Fruit fly (Drosophila melanogaster) whole organism, embryonic: Measurements from ENCODE around the gene CG11279.

Experiments
- Antp ChIP-seq: fragments of 200-800 bp; sonication (Bioruptor generic); optimal IDR thresholded peaks from 3 replicates; lab custom pipeline; 2016; ENCODE audit warnings: missing biosample characterization, missing genetic modification characterization
- Awh ChIP-seq: fragments of 200-800 bp; sonication (Bioruptor generic); IDR thresholded peaks from 2 replicates; pipeline ENCODE4, ENCODE4 v1.3.6; 2022; ENCODE audit warnings: missing biosample characterization, missing genetic modification characterization
- CG10147 ChIP-seq: fragments of 200-800 bp; sonication (Bioruptor generic); optimal IDR thresholded peaks from 2 replicates; lab custom pipeline; 2019; ENCODE audit warnings: missing biosample characterization, mild to moderate bottlenecking, missing genetic modification characterization, moderate library complexity
- CG10462 ChIP-seq: fragments of 200-800 bp; sonication (Bioruptor generic); optimal IDR thresholded peaks from 2 replicates; lab custom pipeline; 2016; ENCODE audit warnings: missing biosample characterization, missing genetic modification characterization
- CG12391 ChIP-seq: fragments of 200-800 bp; sonication (Bioruptor generic); optimal IDR thresholded peaks from 3 replicates; lab custom pipeline; 2018; ENCODE audit warnings: missing biosample characterization, mild to moderate bottlenecking, missing genetic modification characterization, moderate library complexity
- CG1529 ChIP-seq: fragments of 200-800 bp; sonication (Bioruptor generic); optimal IDR thresholded peaks from 3 replicates; lab custom pipeline; 2018; ENCODE audit warnings: missing biosample characterization, missing genetic modification characterization
- CG18011 ChIP-seq: fragments of 200-800 bp; sonication (Bioruptor generic); optimal IDR thresholded peaks from 2 replicates; lab custom pipeline; 2017; ENCODE audit warnings: missing biosample characterization, missing genetic modification characterization, mild to moderate bottlenecking, moderate library complexity, missing genotype
- CG18476 ChIP-seq: fragments of 200-800 bp; sonication (Bioruptor generic); optimal IDR thresholded peaks from 2 replicates; lab custom pipeline; 2016; ENCODE audit warnings: missing biosample characterization, mild to moderate bottlenecking, missing genetic modification characterization
- CG2129 ChIP-seq: fragments of 200-800 bp; sonication (Bioruptor generic); IDR thresholded peaks from 2 replicates; pipeline ENCODE4 v1.3.6; 2022; ENCODE audit warnings: missing biosample characterization, missing genetic modification characterization; ENCODE audit not compliant: partially characterized antibody
- CG2199 ChIP-seq: fragments of 200-800 bp; sonication (Bioruptor generic); IDR thresholded peaks from 3 replicates; pipeline ENCODE4 v1.3.6; 2022; ENCODE audit warnings: missing biosample characterization, missing genetic modification characterization
- CG2875 ChIP-seq: fragments of 200-800 bp; sonication (Bioruptor generic); optimal IDR thresholded peaks from 2 replicates; lab custom pipeline; 2017; ENCODE audit warnings: missing biosample characterization, mild to moderate bottlenecking, missing genetic modification characterization, missing genetic modification reagents
- CG30020 ChIP-seq: fragments of 200-800 bp; optimal IDR thresholded peaks from 2 replicates; lab custom pipeline; 2019; ENCODE audit warnings: missing biosample characterization, mild to moderate bottlenecking, missing genetic modification characterization, moderate library complexity
- CG33213 ChIP-seq: fragments of 200-800 bp; sonication (Bioruptor generic); optimal IDR thresholded peaks from 3 replicates; lab custom pipeline; 2016; ENCODE audit warnings: missing biosample characterization, missing genetic modification characterization
- CG33557 ChIP-seq: fragments of 200-800 bp; sonication (Bioruptor generic); optimal IDR thresholded peaks from 2 replicates; lab custom pipeline; 2019; ENCODE audit warnings: missing biosample characterization, mild to moderate bottlenecking, missing genetic modification characterization, moderate library complexity
- CG4820 ChIP-seq: fragments of 200-800 bp; sonication (Bioruptor generic); optimal IDR thresholded peaks from 3 replicates; lab custom pipeline; 2016; ENCODE audit warnings: missing biosample characterization, missing genetic modification characterization
- CG5245 ChIP-seq: fragments of 200-800 bp; sonication (Bioruptor generic); optimal IDR thresholded peaks from 3 replicates; lab custom pipeline; 2016; ENCODE audit warnings: missing biosample characterization, missing genetic modification characterization
- CG7357 ChIP-seq: fragments of 200-800 bp; sonication (Bioruptor generic); IDR thresholded peaks from 3 replicates; pipeline ENCODE4 v1.3.6; 2022; ENCODE audit warnings: missing biosample characterization, missing genetic modification characterization
- CG7556 ChIP-seq: fragments of 200-800 bp; sonication (Bioruptor generic); optimal IDR thresholded peaks from 2 replicates; lab custom pipeline; 2017; ENCODE audit warnings: missing biosample characterization, mild to moderate bottlenecking, missing genetic modification characterization
- CG7963 ChIP-seq: fragments of 200-800 bp; sonication (Bioruptor generic); IDR thresholded peaks from 3 replicates; pipeline ENCODE4 v1.3.6; 2022; ENCODE audit warnings: missing biosample characterization, missing genetic modification characterization; ENCODE audit not compliant: partially characterized antibody
- CG8388 ChIP-seq: fragments of 200-800 bp; sonication (Bioruptor generic); optimal IDR thresholded peaks from 2 replicates; lab custom pipeline; 2019; ENCODE audit warnings: missing biosample characterization, mild to moderate bottlenecking, missing genetic modification characterization, moderate library complexity
- Chrac-16 ChIP-seq: fragments of 200-800 bp; sonication (Bioruptor generic); optimal IDR thresholded peaks from 3 replicates; lab custom pipeline; 2016; ENCODE audit warnings: missing biosample characterization, missing genetic modification characterization
- D19B ChIP-seq: fragments of 200-800 bp; sonication (Bioruptor generic); optimal IDR thresholded peaks from 2 replicates; lab custom pipeline; 2017; ENCODE audit warnings: missing biosample characterization, mild to moderate bottlenecking, missing genetic modification characterization
- Deaf1 ChIP-seq: fragments of 200-800 bp; optimal IDR thresholded peaks from 3 replicates; lab custom pipeline; 2019; ENCODE audit warnings: missing biosample characterization, mild to moderate bottlenecking, missing genetic modification characterization, moderate library complexity
- Dll ChIP-seq: fragments of 200-800 bp; sonication (Bioruptor generic); IDR thresholded peaks from 4 replicates; pipeline ENCODE4 v1.3.6; 2022; ENCODE audit warnings: missing biosample characterization, missing genetic modification characterization; ENCODE audit not compliant: partially characterized antibody
- Dref ChIP-seq: fragments of 200-800 bp; sonication (Bioruptor generic); IDR thresholded peaks from 2 replicates; pipeline ENCODE4 v1.3.6; 2022; ENCODE audit warnings: missing biosample characterization, missing genetic modification characterization
- E2f2 ChIP-seq: fragments of 200-800 bp; sonication (Bioruptor generic); IDR thresholded peaks from 2 replicates; pipeline ENCODE4 v1.3.6; 2022; ENCODE audit warnings: missing biosample characterization, missing genetic modification characterization
- Eip74EF ChIP-seq, 2 experiments: fragments of 200-800 bp in 1 of 2; fragments of >200 bp in 1 of 2; sonication (Bioruptor generic) in 1 of 2; optimal IDR thresholded peaks; 2 replicates each; lab custom pipeline; 2017 to 2019; ENCODE audit warnings: missing biosample characterization in 2 of 2, missing genetic modification characterization in 2 of 2, mild to moderate bottlenecking in 1 of 2, moderate library complexity in 1 of 2
- Gsc ChIP-seq: fragments of 200-800 bp; sonication (Bioruptor generic); IDR thresholded peaks from 2 replicates; pipeline ENCODE4 v1.3.6; 2022; ENCODE audit warnings: missing biosample characterization, missing genetic modification characterization
- Kr ChIP-seq: fragments of 200-800 bp; sonication (Bioruptor generic); optimal IDR thresholded peaks from 2 replicates; lab custom pipeline; 2017; ENCODE audit warnings: missing biosample characterization, mild to moderate bottlenecking, missing genetic modification characterization
- Mad ChIP-seq: fragments of 200-800 bp; sonication (Bioruptor generic); optimal IDR thresholded peaks from 2 replicates; lab custom pipeline; 2016; ENCODE audit warnings: missing biosample characterization, missing genetic modification characterization
- Ravus ChIP-seq: fragments of 200-800 bp; sonication (Bioruptor generic); IDR thresholded peaks from 2 replicates; pipeline ENCODE4 v1.3.6; 2022; ENCODE audit warnings: missing biosample characterization, missing genetic modification characterization
- Sox102F ChIP-seq: fragments of 200-800 bp; sonication (Bioruptor generic); optimal IDR thresholded peaks from 2 replicates; lab custom pipeline; 2018; ENCODE audit warnings: missing biosample characterization, mild to moderate bottlenecking, missing genetic modification characterization, moderate library complexity
- Stat92E ChIP-seq, 3 experiments: fragments of >200 bp in 2 of 3; fragments of 200-800 bp in 1 of 3; sonication (Bioruptor generic) in 1 of 3; optimal IDR thresholded peaks; 2 replicates each; lab custom pipeline; 2017 to 2019; ENCODE audit warnings: missing biosample characterization in 3 of 3, missing genetic modification characterization in 3 of 3, mild to moderate bottlenecking in 1 of 3, moderate library complexity in 1 of 3
- cg ChIP-seq: fragments of 200-800 bp; sonication (Bioruptor generic); optimal IDR thresholded peaks from 3 replicates; lab custom pipeline; 2019; ENCODE audit warnings: missing biosample characterization, mild to moderate bottlenecking, missing genetic modification characterization, moderate library complexity
- chinmo ChIP-seq: fragments of 200-800 bp; sonication (Bioruptor generic); IDR thresholded peaks from 4 replicates; pipeline ENCODE4 v1.3.6; 2022; ENCODE audit warnings: missing biosample characterization, missing genetic modification characterization; ENCODE audit not compliant: partially characterized antibody
- chm ChIP-seq: fragments of 200-800 bp; sonication (Bioruptor generic); IDR thresholded peaks from 2 replicates; pipeline ENCODE4 v1.3.6; 2022; ENCODE audit warnings: missing biosample characterization, missing genetic modification characterization
- ci ChIP-seq: fragments of 200-800 bp; sonication (Bioruptor generic); IDR thresholded peaks from 3 replicates; pipeline ENCODE4 v1.3.6; 2022; ENCODE audit warnings: missing biosample characterization, missing genetic modification characterization
- dpn ChIP-seq, 2 experiments: fragments of 200-800 bp; sonication (Bioruptor generic); optimal IDR thresholded peaks; 3 replicates each; lab custom pipeline; 2016; ENCODE audit warnings: missing biosample characterization in 2 of 2, missing genetic modification characterization in 2 of 2
- fd102C ChIP-seq: fragments of 200-800 bp; sonication (Bioruptor generic); optimal IDR thresholded peaks from 2 replicates; lab custom pipeline; 2018; ENCODE audit warnings: missing biosample characterization, mild to moderate bottlenecking, missing genetic modification characterization, moderate library complexity
- kay ChIP-seq: fragments of 200-800 bp; sonication (Bioruptor generic); optimal IDR thresholded peaks from 2 replicates; lab custom pipeline; 2016; ENCODE audit warnings: missing biosample characterization, missing genetic modification characterization
- kni ChIP-seq: fragments of 200-800 bp; sonication (Bioruptor generic); optimal IDR thresholded peaks from 3 replicates; lab custom pipeline; 2017; ENCODE audit warnings: mild to moderate bottlenecking, missing biosample characterization, missing genetic modification reagents, missing genetic modification characterization
- lab ChIP-seq: fragments of 200-800 bp; sonication (Bioruptor generic); optimal IDR thresholded peaks from 3 replicates; lab custom pipeline; 2017; ENCODE audit warnings: missing biosample characterization, missing genetic modification characterization, mild to moderate bottlenecking, moderate library complexity, missing genetic modification reagents
- nerfin-2 ChIP-seq: fragments of 200-800 bp; sonication (Bioruptor generic); IDR thresholded peaks from 2 replicates; pipeline ENCODE4 v1.3.6; 2022; ENCODE audit warnings: missing biosample characterization, missing genetic modification characterization; ENCODE audit not compliant: partially characterized antibody
- peb ChIP-seq: fragments of 200-800 bp; sonication (Bioruptor generic); IDR thresholded peaks from 2 replicates; pipeline ENCODE4 v1.3.6; 2022; ENCODE audit warnings: missing biosample characterization, missing genetic modification characterization
- pfk ChIP-seq: fragments of 200-800 bp; sonication (Bioruptor generic); optimal IDR thresholded peaks from 2 replicates; lab custom pipeline; 2018; ENCODE audit warnings: missing biosample characterization, mild to moderate bottlenecking, missing genetic modification characterization, moderate library complexity
- tll ChIP-seq, 2 experiments: fragments of 200-800 bp in 1 of 2; fragments of >200 bp in 1 of 2; sonication (Bioruptor generic) in 1 of 2; optimal IDR thresholded peaks; 2 replicates each; lab custom pipeline; 2017 to 2019; ENCODE audit warnings: missing biosample characterization in 2 of 2, missing genetic modification characterization in 2 of 2, mild to moderate bottlenecking in 1 of 2, moderate library complexity in 1 of 2
- ttk ChIP-seq: fragments of 200-800 bp; sonication (Bioruptor generic); IDR thresholded peaks from 2 replicates; pipeline ENCODE4 v2.1.2; 2022; ENCODE audit warnings: missing biosample characterization, missing genetic modification characterization
- tup ChIP-seq: fragments of 200-800 bp; sonication (Bioruptor generic); optimal IDR thresholded peaks from 2 replicates; lab custom pipeline; 2016; ENCODE audit warnings: missing biosample characterization, mild to moderate bottlenecking, missing genetic modification characterization, moderate library complexity

Gene CG11279

dm6 chr3L:13044335-13044814 lies 2.4 kb upstream of the CG11279 start, which contains the start of gene Syx13 (continued):
- TF ChIP-seq CG10462: no peak
- no peak for TF ChIP-seq Antp (GFP tag; lab: Kevin White, UChicago)
- TF ChIP-seq chinmo (GFP tag; lab: Robert Waterston, UW): peak; percentile 99
- no peak for TF ChIP-seq CG5245 (GFP tag; lab: Kevin White, UChicago)
- peak; percentile 76 for TF ChIP-seq Dll (GFP tag; lab: Robert Waterston, UW)
- TF ChIP-seq CG8388: no peak
- no peak for TF ChIP-seq pfk (GFP tag; lab: Kevin White, UChicago)
- TF ChIP-seq Deaf1 (tag; lab: Kevin White, UChicago): peak; percentile 57
- TF ChIP-seq tll (GFP tag; optimal IDR thresholded peaks at IDR 0.05; lab: Kevin White, UChicago): no peak
- peak in 1 of 2 experiments; percentile 8 for TF ChIP-seq dpn (GFP tag; optimal IDR thresholded peaks at IDR 0.05; lab: Kevin White, UChicago)
- peak; percentile 1 for TF ChIP-seq CG33557 (GFP tag; lab: Kevin White, UChicago)
- no peak for TF ChIP-seq CG7556 (GFP tag; lab: Kevin White, UChicago)
- TF ChIP-seq CG2875 (GFP tag; lab: Kevin White, UChicago): no peak
- TF ChIP-seq D19B (GFP tag; lab: Kevin White, UChicago): no peak
- no peak for TF ChIP-seq CG33213 (GFP tag; lab: Kevin White, UChicago)
- TF ChIP-seq kni: peak; percentile 62
- TF ChIP-seq nerfin-2 (GFP tag; lab: Robert Waterston, UW): peak; percentile 58
- TF ChIP-seq CG2199: peak; percentile 71; the same call in 1 of the 3 replicates
- TF ChIP-seq Awh (GFP tag; lab: Robert Waterston, UW): no peak
- TF ChIP-seq Dref: peak; percentile 94
- TF ChIP-seq Gsc (GFP tag; lab: Robert Waterston, UW): no peak
- TF ChIP-seq CG2129 (GFP tag; lab: Robert Waterston, UW): 0 out of 2 replicates have a peak, but pooled peaks have one; percentile 30
- peak; percentile 55 for TF ChIP-seq CG10147 (GFP tag; lab: Kevin White, UChicago)
- TF ChIP-seq CG4820: no peak
- peak; percentile 82 for TF ChIP-seq E2f2 (GFP tag; lab: Robert Waterston, UW)
- TF ChIP-seq kay (GFP tag; lab: Kevin White, UChicago): peak; percentile 57
- no peak for TF ChIP-seq Chrac-16
- TF ChIP-seq Stat92E (GFP tag; optimal IDR thresholded peaks at IDR 0.05; lab: Kevin White, UChicago): peak in 1 of 3 experiments; percentile 21
- TF ChIP-seq Mad: peak; percentile 17
- TF ChIP-seq chm: 0 out of 2 replicates have a peak, but pooled peaks have one; percentile 41
- TF ChIP-seq CG7963: peak; percentile 51; the same call in 1 of the 3 replicates
- no peak for TF ChIP-seq CG18011 (GFP tag; lab: Kevin White, UChicago)
- TF ChIP-seq Sox102F (GFP tag; lab: Kevin White, UChicago): no peak
- TF ChIP-seq Eip74EF (GFP tag; optimal IDR thresholded peaks at IDR 0.05; lab: Kevin White, UChicago): peak in 1 of 2 experiments; percentile 57
- peak; percentile 52 for TF ChIP-seq ttk (GFP tag; lab: Robert Waterston, UW)
- TF ChIP-seq fd102C: no peak
- peak; percentile 39 for TF ChIP-seq lab (GFP tag; lab: Kevin White, UChicago)
- no peak for TF ChIP-seq Ravus
- TF ChIP-seq CG7357 (GFP tag; lab: Robert Waterston, UW): peak; percentile 27; the same call in 1 of the 3 replicates
- TF ChIP-seq tup (GFP tag; lab: Kevin White, UChicago): no peak
- no peak for TF ChIP-seq CG1529 (GFP tag; lab: Kevin White, UChicago)
- TF ChIP-seq CG18476 (GFP tag; lab: Kevin White, UChicago): no peak
- TF ChIP-seq CG12391 (tag; lab: Kevin White, UChicago): peak; percentile 11
- no peak for TF ChIP-seq peb (GFP tag; lab: Robert Waterston, UW)
- peak; percentile 25; the same call in 2 of the 3 replicates for TF ChIP-seq ci (GFP tag; lab: Robert Waterston, UW)
- no peak for TF ChIP-seq Kr (GFP tag; lab: Kevin White, UChicago)
- TF ChIP-seq cg: peak; percentile 98
- TF ChIP-seq CG30020 (tag; lab: Kevin White, UChicago): peak; percentile 23
